Fruit fly (Drosophila melanogaster): ENCODE measurements around the gene CG6959.

dm6 chr3R:11821800-11822199, 47.5 kb downstream of the CG6959 start:
- TF ChIP-seq CG9948 (tag; optimal IDR thresholded peaks at IDR 0.05) (no peak), gl (tag; optimal IDR thresholded peaks at IDR 0.05) (no peak)
